Worm (Caenorhabditis elegans) whole organism, L3 larva: ENCODE measurements around the gene F13D12.8.
"Not testable (repeated sequence)": the region's sequence is repeated elsewhere in the genome, so short reads cannot be mapped to it uniquely, and the experiment has no call there.

Source experiments
- R02D3.7 ChIP-seq: fragments of 150-350 bp; optimal IDR thresholded peaks from 2 replicates; lab custom pipeline; 2014; ENCODE audit warnings: missing biosample characterization, missing genetic modification characterization
- ceh-28 ChIP-seq: fragments of 150-350 bp; optimal IDR thresholded peaks from 2 replicates; lab custom pipeline; 2014; ENCODE audit warnings: missing biosample characterization, missing genetic modification reagents, missing genetic modification characterization
- elt-2 ChIP-seq: sonication (generic microtip); optimal IDR thresholded peaks from 2 replicates; lab custom pipeline; 2016; ENCODE audit warnings: missing genetic modification reagents, mild to moderate bottlenecking, missing genetic modification characterization, missing compliant biosample characterization
- lin-15B ChIP-seq: fragments of 150-350 bp; optimal IDR thresholded peaks from 2 replicates; lab custom pipeline; 2014; ENCODE audit warnings: missing biosample characterization, missing genetic modification characterization
- mdl-1 ChIP-seq: fragments of 150-350 bp; optimal IDR thresholded peaks from 2 replicates; lab custom pipeline; 2014; ENCODE audit warnings: missing biosample characterization, missing genetic modification characterization
- nhr-28 ChIP-seq: fragments of 150-350 bp; optimal IDR thresholded peaks from 2 replicates; lab custom pipeline; 2014; ENCODE audit warnings: missing biosample characterization, missing genetic modification characterization
- nhr-43 ChIP-seq: sonication (generic microtip); optimal IDR thresholded peaks from 2 replicates; lab custom pipeline; 2016; ENCODE audit warnings: mild to moderate bottlenecking, missing genetic modification characterization, missing compliant biosample characterization; ENCODE audit not compliant: poor library complexity, severe bottlenecking
- nhr-76 ChIP-seq: fragments of 150-350 bp; sonication (generic microtip); optimal IDR thresholded peaks from 5 replicates; lab custom pipeline; 2014; ENCODE audit warnings: missing biosample characterization, missing genetic modification characterization
- unc-39 ChIP-seq: sonication (generic microtip); optimal IDR thresholded peaks from 4 replicates; lab custom pipeline; 2017; ENCODE audit warnings: missing biosample characterization, missing genetic modification characterization
- zag-1 ChIP-seq: fragments of 150-350 bp; optimal IDR thresholded peaks from 2 replicates; lab custom pipeline; 2014; ENCODE audit warnings: missing biosample characterization, missing genetic modification characterization
- ztf-11 ChIP-seq: fragments of 150-350 bp; optimal IDR thresholded peaks from 2 replicates; lab custom pipeline; 2014; ENCODE audit warnings: missing biosample characterization, missing genetic modification characterization

ce11 chrII:11759277-11759676, 26.9 kb upstream of the F13D12.8 start, which contains the start of the genes F44E5.4 and F44E5.5:
- peak; percentile 44 for TF ChIP-seq lin-15B (tag; lab: Kevin White, UChicago)
- not testable (repeated sequence) for TF ChIP-seq nhr-28 (tag; lab: Kevin White, UChicago); unc-39; mdl-1 (tag; lab: Kevin White, UChicago); nhr-76 (tag; lab: Kevin White, UChicago); zag-1 (tag; lab: Kevin White, UChicago); R02D3.7 (tag; lab: Kevin White, UChicago); ztf-11 (tag; lab: Kevin White, UChicago)
- peak; percentile 47 for TF ChIP-seq nhr-43 (tag; lab: Kevin White, UChicago)
- peak; percentile 69 for TF ChIP-seq ceh-28 (tag; lab: Kevin White, UChicago)
- peak; percentile 60 for TF ChIP-seq elt-2
